Worm (Caenorhabditis elegans) whole organism, L3 larva: ENCODE measurements around the gene mbk-2.

Experiments
- R02D3.7 ChIP-seq: fragments of 150-350 bp; optimal IDR thresholded peaks from 2 replicates; lab custom pipeline; 2014; ENCODE audit warnings: missing biosample characterization, missing genetic modification characterization
- aly-2 ChIP-seq: fragments of 150-350 bp; optimal IDR thresholded peaks from 2 replicates; lab custom pipeline; 2014; ENCODE audit warnings: missing biosample characterization, missing genetic modification characterization
- ama-1 ChIP-seq: fragments of 150-350 bp; optimal IDR thresholded peaks from 2 replicates; lab custom pipeline; 2018
- ceh-28 ChIP-seq: fragments of 150-350 bp; optimal IDR thresholded peaks from 2 replicates; lab custom pipeline; 2014; ENCODE audit warnings: missing biosample characterization, missing genetic modification reagents, missing genetic modification characterization
- ceh-82 ChIP-seq: fragments of 150-350 bp; optimal IDR thresholded peaks from 2 replicates; lab custom pipeline; 2014; ENCODE audit warnings: missing biosample characterization, missing genetic modification characterization
- ceh-9 ChIP-seq: sonication (generic microtip); optimal IDR thresholded peaks from 2 replicates; lab custom pipeline; 2018; ENCODE audit warnings: missing biosample characterization, missing genetic modification characterization
- egl-27 ChIP-seq: sonication (generic microtip); optimal IDR thresholded peaks from 4 replicates; lab custom pipeline; 2017; ENCODE audit warnings: missing biosample characterization, missing genetic modification reagents, missing genetic modification characterization
- egl-5 ChIP-seq: fragments of 150-350 bp; optimal IDR thresholded peaks from 2 replicates; lab custom pipeline; 2017; ENCODE audit warnings: missing biosample characterization, missing genetic modification reagents, missing genetic modification characterization, inconsistent platforms
- elt-1 ChIP-seq: fragments of 150-350 bp; optimal IDR thresholded peaks from 2 replicates; lab custom pipeline; 2014; ENCODE audit warnings: missing biosample characterization, missing genetic modification characterization
- elt-2 ChIP-seq: sonication (generic microtip); optimal IDR thresholded peaks from 2 replicates; lab custom pipeline; 2016; ENCODE audit warnings: missing genetic modification reagents, mild to moderate bottlenecking, missing genetic modification characterization, missing compliant biosample characterization
- eor-1 ChIP-seq, 2 experiments: fragments of 150-350 bp; optimal IDR thresholded peaks; 2 replicates each; lab custom pipeline; 2014 to 2018; ENCODE audit warnings: missing biosample characterization in 2 of 2, missing genetic modification characterization in 2 of 2
- jun-1 ChIP-seq: fragments of 150-350 bp; optimal IDR thresholded peaks from 2 replicates; lab custom pipeline; 2014; ENCODE audit warnings: missing biosample characterization, missing genetic modification reagents, missing genetic modification characterization
- lin-15B ChIP-seq: fragments of 150-350 bp; optimal IDR thresholded peaks from 2 replicates; lab custom pipeline; 2014; ENCODE audit warnings: missing biosample characterization, missing genetic modification characterization
- lin-39 ChIP-seq: fragments of 150-350 bp; optimal IDR thresholded peaks from 2 replicates; lab custom pipeline; 2018; ENCODE audit warnings: missing biosample characterization, missing genetic modification reagents, missing genetic modification characterization
- mdl-1 ChIP-seq: fragments of 150-350 bp; optimal IDR thresholded peaks from 2 replicates; lab custom pipeline; 2014; ENCODE audit warnings: missing biosample characterization, missing genetic modification characterization
- nfya-1 ChIP-seq: sonication (generic microtip); optimal IDR thresholded peaks from 2 replicates; lab custom pipeline; 2017; ENCODE audit warnings: missing genetic modification characterization, mild to moderate bottlenecking, missing compliant biosample characterization, antibody characterized with exemption, moderate library complexity; ENCODE audit not compliant: insufficient read depth
- nhr-11 ChIP-seq: fragments of 150-350 bp; optimal IDR thresholded peaks from 2 replicates; lab custom pipeline; 2014; ENCODE audit warnings: missing biosample characterization, missing genetic modification characterization
- nhr-12 ChIP-seq: fragments of 150-350 bp; optimal IDR thresholded peaks from 2 replicates; lab custom pipeline; 2014; ENCODE audit warnings: missing biosample characterization, missing genetic modification characterization
- nhr-43 ChIP-seq: sonication (generic microtip); optimal IDR thresholded peaks from 2 replicates; lab custom pipeline; 2016; ENCODE audit warnings: mild to moderate bottlenecking, missing genetic modification characterization, missing compliant biosample characterization; ENCODE audit not compliant: poor library complexity, severe bottlenecking
- nhr-67 ChIP-seq: fragments of 150-350 bp; optimal IDR thresholded peaks from 2 replicates; lab custom pipeline; 2014; ENCODE audit warnings: missing biosample characterization, missing genetic modification characterization
- nhr-77 ChIP-seq: fragments of 150-350 bp; optimal IDR thresholded peaks from 2 replicates; lab custom pipeline; 2014; ENCODE audit warnings: missing biosample characterization, missing genetic modification characterization
- pha-4 ChIP-seq: fragments of 150-350 bp; optimal IDR thresholded peaks from 2 replicates; lab custom pipeline; 2014; ENCODE audit warnings: missing biosample characterization, missing genetic modification reagents, missing genetic modification characterization
- pqm-1 ChIP-seq: fragments of 150-350 bp; optimal IDR thresholded peaks from 2 replicates; lab custom pipeline; 2017; ENCODE audit warnings: missing biosample characterization, missing genetic modification characterization, inconsistent platforms
- skn-1 ChIP-seq: fragments of 150-350 bp; optimal IDR thresholded peaks from 2 replicates; lab custom pipeline; 2014; ENCODE audit warnings: missing biosample characterization, missing genetic modification characterization
- snpc-4 ChIP-seq: fragments of 150-350 bp; optimal IDR thresholded peaks from 2 replicates; lab custom pipeline; 2014; ENCODE audit warnings: missing biosample characterization, missing genetic modification characterization
- unc-39 ChIP-seq: sonication (generic microtip); optimal IDR thresholded peaks from 4 replicates; lab custom pipeline; 2017; ENCODE audit warnings: missing biosample characterization, missing genetic modification characterization
- unc-62 ChIP-seq: fragments of 150-350 bp; sonication (generic microtip); optimal IDR thresholded peaks from 4 replicates; lab custom pipeline; 2014; ENCODE audit warnings: missing biosample characterization, missing genetic modification reagents, missing genetic modification characterization
- ztf-11 ChIP-seq: fragments of 150-350 bp; optimal IDR thresholded peaks from 2 replicates; lab custom pipeline; 2014; ENCODE audit warnings: missing biosample characterization, missing genetic modification characterization

Gene mbk-2

ce11 chrIV:13051073-13051472, 42.1 kb downstream of the mbk-2 start, which contains the start of gene scl-11:
Gene scl-11, plus strand, starts transcription at chrIV:13051373.
- TF ChIP-seq lin-39 (no peak), elt-1 (tag; lab: Kevin White, UChicago) (no peak), lin-15B (tag; lab: Kevin White, UChicago) (no peak)

- TF ChIP-seq aly-2 (tag; lab: Kevin White, UChicago) (no peak), nhr-77 (tag; lab: Kevin White, UChicago) (no peak), snpc-4 (tag; lab: Kevin White, UChicago) (no peak), eor-1 (tag; optimal IDR thresholded peaks at IDR 0.05; lab: Kevin White, UChicago) (no peak)
These were observed 43.6 kb downstream of the mbk-2 start, which contains the start of gene F49E11.7 for ce11 chrIV:13052568-13052967. Gene F49E11.7, plus strand, starts transcription at chrIV:13052868.

ce11 chrIV:13056026-13056425, 47.1 kb downstream of the mbk-2 start, which contains the start of gene scl-1:
Gene scl-1, plus strand, starts transcription at chrIV:13056326.
- TF ChIP-seq ztf-11 (tag; lab: Kevin White, UChicago) (no peak), nfya-1 (tag; lab: Kevin White, UChicago) (no peak), ceh-28 (no peak), unc-62 (GFP tag; lab: Kevin White, UChicago) (no peak), egl-5 (tag; lab: Kevin White, UChicago) (no peak), elt-2 (tag; lab: Kevin White, UChicago) (no peak), skn-1 (no peak), unc-39 (tag; lab: Kevin White, UChicago) (no peak), ama-1 (lab: Kevin White, UChicago) (no peak), nhr-12 (tag; lab: Kevin White, UChicago) (no peak)

- TF ChIP-seq jun-1 (tag; lab: Kevin White, UChicago) (peak; percentile 96), R02D3.7 (tag; lab: Kevin White, UChicago) (no peak), pha-4 (peak; percentile 73), pqm-1 (tag; lab: Kevin White, UChicago) (peak; percentile 99), skn-1 (peak; percentile 19), unc-39 (tag; lab: Kevin White, UChicago) (no peak), egl-5 (tag; lab: Kevin White, UChicago) (no peak), ceh-9 (tag; lab: Kevin White, UChicago) (no peak), elt-2 (tag; lab: Kevin White, UChicago) (peak; percentile 99)
These were observed 48.5 kb downstream of the mbk-2 start, which contains the start of gene scl-2 for ce11 chrIV:13057418-13057817. Gene scl-2, plus strand, starts transcription at chrIV:13057710.

- TF ChIP-seq nhr-77 (tag; lab: Kevin White, UChicago) (no peak), ztf-11 (tag; lab: Kevin White, UChicago) (no peak), nhr-67 (tag; lab: Kevin White, UChicago) (no peak), lin-39 (no peak), nhr-11 (tag; lab: Kevin White, UChicago) (no peak), R02D3.7 (tag; lab: Kevin White, UChicago) (no peak), elt-1 (tag; lab: Kevin White, UChicago) (no peak), nhr-43 (no peak), skn-1 (no peak), egl-27 (tag; lab: Kevin White, UChicago) (no peak), mdl-1 (tag; lab: Kevin White, UChicago) (no peak), nfya-1 (tag; lab: Kevin White, UChicago) (no peak)
These were observed 50.3 kb downstream of the mbk-2 start, which contains the start of gene scl-3 for ce11 chrIV:13059284-13059683. Gene scl-3, plus strand, starts transcription at chrIV:13059584.

- TF ChIP-seq ztf-11 (tag; lab: Kevin White, UChicago), result no peak
These were observed 54.8 kb downstream of the mbk-2 start, which contains the start of gene scl-5 for ce11 chrIV:13063714-13064113. Gene scl-5, plus strand, starts transcription at chrIV:13064014.

- TF ChIP-seq ceh-82 (tag; lab: Kevin White, UChicago), result no peak
- no peak for TF ChIP-seq elt-1 (tag; lab: Kevin White, UChicago)
- TF ChIP-seq nhr-77 (tag; lab: Kevin White, UChicago), result no peak
- TF ChIP-seq egl-27 (tag; lab: Kevin White, UChicago), result no peak
- TF ChIP-seq R02D3.7 (tag; lab: Kevin White, UChicago), result no peak
- no peak for TF ChIP-seq unc-39 (tag; lab: Kevin White, UChicago)
- TF ChIP-seq, all 47 proteins: peak for 0
These were observed 57.1 kb downstream of the mbk-2 start for ce11 chrIV:13066044-13066443.
